Fruit fly (Drosophila melanogaster): Measurements from ENCODE around the gene CG4872.

dm6 chrX:16859732-16860131 lies 21.4 kb upstream of the CG4872 start:
- TF ChIP-seq fu2 (GFP tag; optimal IDR thresholded peaks at IDR 0.05) (no peak), CG4730 (GFP tag; IDR thresholded peaks at IDR 0.05) (no peak), CG10654 (GFP tag; optimal IDR thresholded peaks at IDR 0.05) (no peak), CG11093 (GFP tag; IDR thresholded peaks at IDR 0.05) (no peak), Dp (GFP tag; optimal IDR thresholded peaks at IDR 0.05) (no peak), CG9727 (GFP tag; optimal IDR thresholded peaks at IDR 0.05) (no peak)
